Worm (Caenorhabditis elegans): ENCODE measurements around the gene emc-3.

emc-3 gene

ce11 chrIV:13369120-13369842 lies 12.4 kb downstream of the emc-3 start, which contains the start of gene agt-1 (continued):
- peak; percentile 43 for TF ChIP-seq repo-1 (tag; optimal IDR thresholded peaks at IDR 0.05)
- peak; percentile 62 for TF ChIP-seq tlf-1 (GFP tag; optimal IDR thresholded peaks at IDR 0.05)
- no peak for TF ChIP-seq aptf-3 (GFP tag; IDR thresholded peaks at IDR 0.05)
- no peak for TF ChIP-seq F55B11.4 (tag; optimal IDR thresholded peaks at IDR 0.05; ENCODE audit: borderline replicate concordance, insufficient read depth)
- TF ChIP-seq egl-44 (GFP tag; IDR thresholded peaks at IDR 0.05), result 0 out of 2 replicates have a peak, but pooled peaks have one; percentile 17
- TF ChIP-seq ceh-91 (GFP tag; IDR thresholded peaks at IDR 0.05), result no peak
- no peak for TF ChIP-seq F52B5.7 (tag; optimal IDR thresholded peaks at IDR 0.05)
- no peak for TF ChIP-seq Y53F4B.3 (GFP tag; IDR thresholded peaks at IDR 0.05)
- no peak for TF ChIP-seq zim-3 (tag; optimal IDR thresholded peaks at IDR 0.05)
- peak; percentile 89 for TF ChIP-seq cebp-2 (GFP tag; IDR thresholded peaks at IDR 0.05)
- TF ChIP-seq akir-1 (GFP tag; optimal IDR thresholded peaks at IDR 0.05), result no peak
- no peak for TF ChIP-seq T07F8.4 (tag; optimal IDR thresholded peaks at IDR 0.05)
- peak; percentile 31 for TF ChIP-seq chd-7 (tag; optimal IDR thresholded peaks at IDR 0.05)
- no peak for TF ChIP-seq rpc-1 (optimal IDR thresholded peaks at IDR 0.05)
- TF ChIP-seq rpc-1 (tag; optimal IDR thresholded peaks at IDR 0.05), result no peak
- TF ChIP-seq ztf-6 (GFP tag; IDR thresholded peaks at IDR 0.05), result no peak
- no peak for TF ChIP-seq gei-17 (GFP tag; optimal IDR thresholded peaks at IDR 0.05)
- no peak for TF ChIP-seq B0035.1 (tag; optimal IDR thresholded peaks at IDR 0.05)
- no peak for TF ChIP-seq pha-4 (tag; optimal IDR thresholded peaks at IDR 0.05)
- TF ChIP-seq efl-1 (GFP tag; optimal IDR thresholded peaks at IDR 0.05), result no peak
- TF ChIP-seq ztf-28 (GFP tag; IDR thresholded peaks at IDR 0.05), result no peak
- no peak for TF ChIP-seq attf-5 (GFP tag; optimal IDR thresholded peaks at IDR 0.05)
- TF ChIP-seq ZK185.1 (tag; optimal IDR thresholded peaks at IDR 0.05; ENCODE audit: poor library complexity, severe bottlenecking), result no peak
- TF ChIP-seq snpc-4 (GFP tag; optimal IDR thresholded peaks at IDR 0.05), result no peak
- TF ChIP-seq snpc-4 (tag; optimal IDR thresholded peaks at IDR 0.05), result peak in 2 of 4 experiments; percentile 40 to 71
- TF ChIP-seq dpff-1 (tag; optimal IDR thresholded peaks at IDR 0.05), result no peak
- no peak for TF ChIP-seq him-1 (tag; optimal IDR thresholded peaks at IDR 0.05)
- TF ChIP-seq dox-1 (GFP tag; IDR thresholded peaks at IDR 0.05), result no peak
- TF ChIP-seq ccch-3 (GFP tag; optimal IDR thresholded peaks at IDR 0.05), result no peak
- TF ChIP-seq mes-4 (tag; optimal IDR thresholded peaks at IDR 0.05), result no peak
- no peak for TF ChIP-seq lag-1 (GFP tag; IDR thresholded peaks at IDR 0.05)
- TF ChIP-seq F33H1.4 (GFP tag; IDR thresholded peaks at IDR 0.05), result peak; percentile 47
- no peak for TF ChIP-seq B0019.2 (GFP tag; conservative IDR thresholded peaks at IDR 0.05)
- 0 out of 2 replicates have a peak, but pooled peaks have one; percentile 27 for TF ChIP-seq ceh-58 (GFP tag; IDR thresholded peaks at IDR 0.05)
- TF ChIP-seq F10E7.11 (tag; optimal IDR thresholded peaks at IDR 0.05), result no peak
- TF ChIP-seq hsf-1 (GFP tag; IDR thresholded peaks at IDR 0.05), result peak; percentile 56
- TF ChIP-seq tbp1 (GFP tag; optimal IDR thresholded peaks at IDR 0.05), result peak; percentile 29
- TF ChIP-seq madf-3 (GFP tag; IDR thresholded peaks at IDR 0.05), result no peak
- TF ChIP-seq lin-35 (GFP tag; optimal IDR thresholded peaks at IDR 0.05), result no peak
- peak; percentile 64 for TF ChIP-seq rcor-1 (GFP tag; IDR thresholded peaks at IDR 0.05)
- TF ChIP-seq D2030.7 (GFP tag; IDR thresholded peaks at IDR 0.05), result no peak
- peak; percentile 69 for TF ChIP-seq Y56A3A.18 (GFP tag; IDR thresholded peaks at IDR 0.05)
- TF ChIP-seq F57A8.1 (GFP tag; optimal IDR thresholded peaks at IDR 0.05), result no peak
- TF ChIP-seq nhr-90 (tag; optimal IDR thresholded peaks at IDR 0.05), result no peak
- TF ChIP-seq egl-18 (GFP tag; IDR thresholded peaks at IDR 0.05), result no peak
- peak; percentile 68 for TF ChIP-seq B0336.3 (GFP tag; IDR thresholded peaks at IDR 0.05)
- no peak for TF ChIP-seq bed-1 (GFP tag; IDR thresholded peaks at IDR 0.05)
- no peak for TF ChIP-seq hmg-1.2 (GFP tag; IDR thresholded peaks at IDR 0.05)
- TF ChIP-seq let-607 (tag; optimal IDR thresholded peaks at IDR 0.05), result no peak

Data from whole organism, young adult.